Worm (Caenorhabditis elegans): Measurements from ENCODE around the gene cyp-29A2.

ce11 chrV:11211323-11211722 is 6.1 kb upstream of the cyp-29A2 start:
- TF ChIP-seq egl-13 (tag; optimal IDR thresholded peaks at IDR 0.05) (no peak), efl-3 (GFP tag; optimal IDR thresholded peaks at IDR 0.05) (no peak), mdl-1 (tag; optimal IDR thresholded peaks at IDR 0.05) (no peak), elt-2 (tag; optimal IDR thresholded peaks at IDR 0.05) (no peak), lin-39 (tag; optimal IDR thresholded peaks at IDR 0.05) (no peak), blmp-1 (tag; optimal IDR thresholded peaks at IDR 0.05) (no peak), sox-4 (tag; optimal IDR thresholded peaks at IDR 0.05) (no peak), ztf-4 (tag; optimal IDR thresholded peaks at IDR 0.05) (no peak), snpc-4 (tag; optimal IDR thresholded peaks at IDR 0.05) (no peak), skn-1 (tag; optimal IDR thresholded peaks at IDR 0.05) (no peak)
